Fruit fly (Drosophila melanogaster): Measurements from ENCODE around the gene FucT6.

FucT6 gene

DNA sequence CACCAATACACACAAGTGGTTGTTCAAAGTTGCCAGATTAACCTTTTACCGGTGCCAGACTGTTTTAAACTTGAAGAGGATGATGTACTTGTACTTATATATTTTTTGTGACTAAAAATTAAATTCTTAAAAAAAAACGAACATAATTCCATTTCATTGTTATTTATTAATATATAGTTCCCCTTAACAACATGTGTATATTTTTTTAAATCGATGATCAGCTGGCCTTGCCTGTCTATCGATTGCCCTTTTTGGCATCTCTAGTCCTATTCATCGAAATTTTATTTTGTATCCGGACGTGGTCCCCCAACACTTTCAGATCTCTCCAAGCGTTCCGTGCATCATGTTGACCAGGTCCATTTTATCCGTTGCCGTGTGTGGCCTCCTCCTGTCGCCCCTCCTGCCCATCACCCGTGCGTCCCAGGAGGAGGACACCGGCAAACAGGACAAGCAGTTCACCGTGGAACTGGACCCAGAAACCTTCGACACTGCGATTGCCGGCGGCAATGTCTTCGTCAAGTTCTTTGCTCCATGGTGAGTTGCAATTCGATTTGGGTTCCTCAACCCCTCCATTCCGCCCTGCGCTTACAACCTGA lies 7.1 kb upstream of the FucT6 start, which contains the start of gene prtp (continued):
- no peak for TF ChIP-seq fru (optimal IDR thresholded peaks at IDR 0.05)
- TF ChIP-seq ssp (GFP tag; IDR thresholded peaks at IDR 0.05): 0 out of 2 replicates have a peak, but pooled peaks have one; percentile 19
- no peak for TF ChIP-seq pfk (GFP tag; optimal IDR thresholded peaks at IDR 0.05)
- no peak for TF ChIP-seq bab2 (GFP tag; optimal IDR thresholded peaks at IDR 0.05)
- no peak for TF ChIP-seq CG7839 (tag; optimal IDR thresholded peaks at IDR 0.05)
- TF ChIP-seq tgo (GFP tag; IDR thresholded peaks at IDR 0.05): no peak
- TF ChIP-seq sens (GFP tag): no peak
- TF ChIP-seq sob (GFP tag; IDR thresholded peaks at IDR 0.05): no peak
- no peak for TF ChIP-seq gsb (GFP tag; IDR thresholded peaks at IDR 0.05)
- TF ChIP-seq CG31388 (GFP tag; optimal IDR thresholded peaks at IDR 0.05): no peak
- no peak for TF ChIP-seq ara (GFP tag; IDR thresholded peaks at IDR 0.05)
- no peak for TF ChIP-seq sima (GFP tag; optimal IDR thresholded peaks at IDR 0.05)
- TF ChIP-seq exex (tag; optimal IDR thresholded peaks at IDR 0.05): no peak
- TF ChIP-seq pum (GFP tag; optimal IDR thresholded peaks at IDR 0.05): no peak
- TF ChIP-seq YL-1 (GFP tag; optimal IDR thresholded peaks at IDR 0.05): no peak
- TF ChIP-seq CG1603 (tag; optimal IDR thresholded peaks at IDR 0.05): peak; percentile 4
- peak; percentile 58; the same call in 2 of the 3 replicates for TF ChIP-seq knrl (GFP tag; IDR thresholded peaks at IDR 0.05; ENCODE audit: partially characterized antibody)
- no peak for TF ChIP-seq CG8478 (optimal IDR thresholded peaks at IDR 0.05)
- TF ChIP-seq CG17802 (tag; optimal IDR thresholded peaks at IDR 0.05): no peak
- no peak for TF ChIP-seq dysf (GFP tag; IDR thresholded peaks at IDR 0.05)
- TF ChIP-seq toy (GFP tag; IDR thresholded peaks at IDR 0.05): no peak
- no peak for TF ChIP-seq eyg (GFP tag; optimal IDR thresholded peaks at IDR 0.05)
- no peak for TF ChIP-seq CG6813 (GFP tag; optimal IDR thresholded peaks at IDR 0.05)
- no peak for TF ChIP-seq Gug (GFP tag; IDR thresholded peaks at IDR 0.05)
- no peak for TF ChIP-seq croc (GFP tag; conservative IDR thresholded peaks at IDR 0.05)
- peak in 1 of 2 experiments; percentile 18 for TF ChIP-seq dpn (GFP tag; optimal IDR thresholded peaks at IDR 0.05)
- TF ChIP-seq CG7372 (GFP tag; IDR thresholded peaks at IDR 0.05): no peak
- peak; percentile 76; the same call in 3 of the 4 replicates for TF ChIP-seq Dll (GFP tag; IDR thresholded peaks at IDR 0.05; ENCODE audit: partially characterized antibody)
- peak; percentile 32; the same call in 1 of the 2 replicates for TF ChIP-seq bbx (GFP tag; IDR thresholded peaks at IDR 0.05; ENCODE audit: partially characterized antibody)
- peak; percentile 30 for TF ChIP-seq Fer3 (tag; optimal IDR thresholded peaks at IDR 0.05)
- peak; percentile 38 for TF ChIP-seq gem (tag; optimal IDR thresholded peaks at IDR 0.05)
- TF ChIP-seq CG18476 (GFP tag; optimal IDR thresholded peaks at IDR 0.05): peak; percentile 34
- TF ChIP-seq CG6854 (GFP tag; optimal IDR thresholded peaks at IDR 0.05): no peak
- peak; percentile 57 for TF ChIP-seq stwl (tag; optimal IDR thresholded peaks at IDR 0.05)
- TF ChIP-seq lmd (GFP tag; IDR thresholded peaks at IDR 0.05): no peak
- no peak for TF ChIP-seq h (optimal IDR thresholded peaks at IDR 0.05)
- no peak for TF ChIP-seq cwo (GFP tag; optimal IDR thresholded peaks at IDR 0.05)
- no peak for TF ChIP-seq CG9817 (tag; optimal IDR thresholded peaks at IDR 0.05)
- TF ChIP-seq sqz (GFP tag; optimal IDR thresholded peaks at IDR 0.05): no peak
- peak; percentile 6 for TF ChIP-seq lilli (GFP tag; optimal IDR thresholded peaks at IDR 0.05)
- TF ChIP-seq wdn (GFP tag; IDR thresholded peaks at IDR 0.05): no peak
- TF ChIP-seq CG3407 (GFP tag; optimal IDR thresholded peaks at IDR 0.05): no peak
- TF ChIP-seq jing (GFP tag; optimal IDR thresholded peaks at IDR 0.05): no peak
- no peak for TF ChIP-seq fd64A (GFP tag; optimal IDR thresholded peaks at IDR 0.05)
- no peak for TF ChIP-seq Oli (tag; optimal IDR thresholded peaks at IDR 0.05)
- TF ChIP-seq cato (GFP tag; optimal IDR thresholded peaks at IDR 0.05; ENCODE audit: borderline replicate concordance): no peak
- TF ChIP-seq Hey (tag; optimal IDR thresholded peaks at IDR 0.05): no peak
- no peak for TF ChIP-seq HLH54F (GFP tag; optimal IDR thresholded peaks at IDR 0.05)
- TF ChIP-seq nerfin-1 (tag; optimal IDR thresholded peaks at IDR 0.05): no peak
- TF ChIP-seq crp (GFP tag; optimal IDR thresholded peaks at IDR 0.05): peak; percentile 17 to 81
- no peak for TF ChIP-seq C15 (GFP tag; IDR thresholded peaks at IDR 0.05)

Measured in whole organism, embryonic.